Worm (Caenorhabditis elegans): ENCODE results near the gene Y6D1A.1.

Gene Y6D1A.1

ce11 chrII:11806256-11806655 is 17.2 kb downstream of the Y6D1A.1 start, which contains the start of gene jmjd-1.1:
jmjd-1.1 (plus strand) TSS chrII:11806556.
- no peak for TF ChIP-seq lsy-2 (tag; optimal IDR thresholded peaks at IDR 0.05)

DNA sequence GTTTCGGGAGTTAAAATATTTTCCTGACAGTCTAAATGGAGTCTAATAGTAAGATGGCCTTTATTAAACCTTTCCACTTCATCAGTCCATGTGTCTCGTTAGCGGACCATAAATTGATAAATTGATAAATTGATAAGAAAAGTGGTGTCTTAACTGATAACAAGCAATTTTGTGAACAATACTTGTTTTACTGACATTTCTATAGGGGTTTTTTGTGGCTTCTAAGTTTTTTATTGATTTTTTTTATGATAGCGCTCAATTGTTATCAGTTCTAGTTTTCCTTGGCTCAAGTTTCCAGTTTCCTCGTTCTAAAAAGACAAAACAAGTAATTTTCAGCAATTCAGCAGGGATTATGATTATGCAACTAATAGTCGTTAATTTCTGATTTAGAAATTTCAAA is 21.0 kb downstream of the Y6D1A.1 start, which contains the start of gene F43G6.17:
Gene F43G6.17, plus strand, starts transcription at position 301 of the 400 bp plus-strand sequence.
- TF ChIP-seq peb-1 (tag; optimal IDR thresholded peaks at IDR 0.05) = no peak
- TF ChIP-seq lin-11 (tag; optimal IDR thresholded peaks at IDR 0.05) = no peak
- TF ChIP-seq nhr-12 (tag; optimal IDR thresholded peaks at IDR 0.05) = no peak
- TF ChIP-seq sma-3 (GFP tag; optimal IDR thresholded peaks at IDR 0.05) = no peak
- TF ChIP-seq ama-1 (optimal IDR thresholded peaks at IDR 0.05) = no peak

DNA sequence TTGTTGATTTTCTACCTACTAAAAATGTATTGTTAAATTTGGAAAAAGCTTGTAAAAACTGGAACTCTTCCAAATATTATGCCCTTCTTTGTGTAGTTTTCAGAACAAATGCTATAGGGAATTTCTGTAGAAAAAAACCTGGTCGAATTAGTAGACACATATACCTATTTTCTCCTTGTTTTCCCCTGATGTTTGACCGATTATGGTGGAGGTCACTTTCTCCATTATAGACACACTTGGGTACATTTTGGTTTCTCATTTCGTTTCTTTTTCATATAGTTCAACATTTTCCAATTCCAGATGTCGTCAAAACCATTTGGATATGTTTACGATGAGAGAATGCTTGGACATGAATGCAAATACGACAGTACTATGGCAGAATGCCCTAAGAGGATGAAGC is 24.7 kb downstream of the Y6D1A.1 start, which contains the start of gene hda-5:
Gene hda-5, plus strand, starts transcription at position 301 of the 400 bp plus-strand sequence.
- TF ChIP-seq nhr-10 (tag; optimal IDR thresholded peaks at IDR 0.05) (no peak), fos-1 (tag; optimal IDR thresholded peaks at IDR 0.05) (no peak), lsy-2 (tag; optimal IDR thresholded peaks at IDR 0.05) (no peak), mab-5 (tag; optimal IDR thresholded peaks at IDR 0.05) (no peak), nhr-11 (tag; optimal IDR thresholded peaks at IDR 0.05) (no peak), snpc-4 (tag; optimal IDR thresholded peaks at IDR 0.05) (no peak), nhr-237 (tag; optimal IDR thresholded peaks at IDR 0.05) (no peak), alr-1 (tag; optimal IDR thresholded peaks at IDR 0.05) (no peak), sma-9 (GFP tag; optimal IDR thresholded peaks at IDR 0.05) (no peak), sma-9 (tag; optimal IDR thresholded peaks at IDR 0.05) (no peak), F13H6.1 (tag; optimal IDR thresholded peaks at IDR 0.05) (no peak), ztf-4 (tag; optimal IDR thresholded peaks at IDR 0.05) (no peak), nhr-12 (tag; optimal IDR thresholded peaks at IDR 0.05) (no peak), unc-62 (GFP tag; optimal IDR thresholded peaks at IDR 0.05) (no peak), ceh-16 (tag; optimal IDR thresholded peaks at IDR 0.05) (no peak), Y55F3AM.14 (GFP tag; optimal IDR thresholded peaks at IDR 0.05) (no peak), gmeb-1 (tag; optimal IDR thresholded peaks at IDR 0.05) (no peak), elt-1 (tag; optimal IDR thresholded peaks at IDR 0.05) (no peak), nhr-129 (tag; optimal IDR thresholded peaks at IDR 0.05) (no peak), nhr-21 (tag; optimal IDR thresholded peaks at IDR 0.05) (no peak), unc-55 (GFP tag; optimal IDR thresholded peaks at IDR 0.05) (no peak)

DNA sequence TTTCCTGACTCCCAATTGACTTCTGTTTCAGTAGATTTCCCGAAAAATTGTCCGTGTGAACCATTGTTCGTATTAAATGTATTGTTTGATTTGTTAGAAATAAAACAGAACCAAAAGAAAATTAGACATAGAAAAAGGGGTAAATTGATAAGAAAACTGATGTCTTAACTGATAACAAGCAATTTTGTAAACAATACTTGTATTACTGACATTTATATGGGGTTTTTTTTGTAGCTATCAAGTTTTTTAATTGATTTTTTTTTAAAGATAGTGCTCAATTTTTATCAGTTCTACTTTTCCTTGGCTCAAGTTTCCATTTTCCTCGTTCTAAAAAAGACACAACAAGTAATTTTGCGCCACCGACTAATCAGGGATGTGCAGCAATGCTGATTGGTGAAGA is 26.2 kb downstream of the Y6D1A.1 start:
- peak; percentile 17 for TF ChIP-seq fos-1 (tag; optimal IDR thresholded peaks at IDR 0.05)
- no peak for TF ChIP-seq ztf-4 (tag; optimal IDR thresholded peaks at IDR 0.05)
- TF ChIP-seq sma-9 (GFP tag; optimal IDR thresholded peaks at IDR 0.05) = no peak
- TF ChIP-seq sma-9 (tag; optimal IDR thresholded peaks at IDR 0.05) = no peak
- no peak for TF ChIP-seq sma-3 (GFP tag; optimal IDR thresholded peaks at IDR 0.05)
- TF ChIP-seq peb-1 (tag; optimal IDR thresholded peaks at IDR 0.05) = no peak
- TF ChIP-seq unc-55 (GFP tag; optimal IDR thresholded peaks at IDR 0.05) = no peak

DNA sequence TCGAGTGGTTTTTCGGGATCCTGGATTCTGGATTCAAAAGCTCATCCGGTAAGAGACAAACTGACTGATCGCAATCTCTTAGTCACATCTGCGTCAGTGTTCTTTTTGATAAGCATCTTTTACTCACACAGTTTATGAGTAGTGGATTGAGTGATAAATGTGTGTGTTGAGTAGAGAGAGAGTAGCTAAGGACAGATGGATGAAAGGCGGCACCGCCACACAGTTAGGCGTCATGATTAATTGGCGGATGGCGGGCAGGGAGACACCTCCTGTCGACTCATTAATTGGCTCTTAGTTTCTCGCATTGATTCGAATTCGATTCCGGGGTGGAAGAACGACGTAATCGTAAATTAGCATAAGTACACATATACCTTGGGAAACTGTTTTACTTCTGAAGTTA is 29.0 kb downstream of the Y6D1A.1 start:
- TF ChIP-seq lin-39 (tag; optimal IDR thresholded peaks at IDR 0.05) (no peak), unc-39 (tag; optimal IDR thresholded peaks at IDR 0.05) (no peak), snpc-4 (tag; optimal IDR thresholded peaks at IDR 0.05) (no peak), sem-4 (tag; optimal IDR thresholded peaks at IDR 0.05) (no peak), C34F6.9 (tag; optimal IDR thresholded peaks at IDR 0.05) (no peak), nhr-11 (tag; optimal IDR thresholded peaks at IDR 0.05) (no peak), ceh-16 (tag; optimal IDR thresholded peaks at IDR 0.05) (peak; percentile 54)

DNA sequence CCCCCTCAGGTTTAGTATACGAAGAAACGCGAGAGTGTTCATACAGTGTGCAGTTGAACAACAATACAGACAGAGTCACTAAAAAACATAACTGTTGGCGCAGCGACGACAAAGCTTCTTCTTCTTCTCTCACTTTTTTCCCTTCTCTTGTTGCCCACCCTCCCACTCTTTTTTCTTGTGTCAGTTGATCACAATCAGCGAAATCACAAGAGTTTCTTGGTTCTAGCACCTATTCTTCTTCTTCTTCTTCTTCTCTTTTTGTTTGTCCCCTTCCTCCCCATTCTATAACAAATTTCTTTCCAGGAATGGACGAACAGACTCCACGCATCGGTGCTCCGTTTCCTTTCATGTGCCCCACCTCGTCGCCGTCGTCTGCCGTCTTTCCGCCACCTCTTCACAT is 33.0 kb downstream of the Y6D1A.1 start, which contains the start of gene F43G6.4:
Gene F43G6.4, plus strand, starts transcription at position 301 of the 400 bp plus-strand sequence.
- TF ChIP-seq Y55F3AM.14 (GFP tag; optimal IDR thresholded peaks at IDR 0.05) (no peak), mab-5 (tag; optimal IDR thresholded peaks at IDR 0.05) (no peak), ZK546.5 (tag; optimal IDR thresholded peaks at IDR 0.05) (no peak), sem-4 (tag; optimal IDR thresholded peaks at IDR 0.05) (no peak), C34F6.9 (tag; optimal IDR thresholded peaks at IDR 0.05) (no peak), nhr-11 (tag; optimal IDR thresholded peaks at IDR 0.05) (no peak), skn-1 (tag; optimal IDR thresholded peaks at IDR 0.05) (no peak), unc-39 (tag; optimal IDR thresholded peaks at IDR 0.05) (no peak), mdl-1 (tag; optimal IDR thresholded peaks at IDR 0.05) (no peak), sma-9 (GFP tag; optimal IDR thresholded peaks at IDR 0.05) (no peak), sma-9 (tag; optimal IDR thresholded peaks at IDR 0.05) (no peak), dmd-4 (tag; optimal IDR thresholded peaks at IDR 0.05) (no peak), unc-62 (GFP tag; optimal IDR thresholded peaks at IDR 0.05) (no peak), gmeb-1 (tag; optimal IDR thresholded peaks at IDR 0.05) (no peak), ztf-4 (tag; optimal IDR thresholded peaks at IDR 0.05) (no peak), peb-1 (tag; optimal IDR thresholded peaks at IDR 0.05) (no peak), lin-39 (tag; optimal IDR thresholded peaks at IDR 0.05) (no peak), R02D3.7 (tag; optimal IDR thresholded peaks at IDR 0.05) (no peak), aly-2 (tag; optimal IDR thresholded peaks at IDR 0.05) (no peak)
